Fruit fly (Drosophila melanogaster) whole organism, embryonic: ENCODE results near the gene Fkbp59.

Source experiments
- CG13775 ChIP-seq: fragments of 200-800 bp; sonication (Bioruptor generic); optimal IDR thresholded peaks from 3 replicates; lab custom pipeline; 2017; ENCODE audit warnings: missing biosample characterization, mild to moderate bottlenecking, missing genetic modification characterization
- CG14014 ChIP-seq: fragments of 200-800 bp; sonication (Bioruptor generic); IDR thresholded peaks from 2 replicates; pipeline ENCODE4 v1.3.6; 2022; ENCODE audit warnings: missing biosample characterization, missing genetic modification characterization
- CG9817 ChIP-seq: fragments of 200-800 bp; sonication (Bioruptor generic); optimal IDR thresholded peaks from 2 replicates; lab custom pipeline; 2018; ENCODE audit warnings: missing biosample characterization, mild to moderate bottlenecking, missing genetic modification characterization, moderate library complexity
- Dek ChIP-seq: fragments of 200-800 bp; sonication (Bioruptor generic); optimal IDR thresholded peaks from 3 replicates; lab custom pipeline; 2019; ENCODE audit warnings: missing biosample characterization, mild to moderate bottlenecking, missing genetic modification characterization, moderate library complexity
- Opbp ChIP-seq: fragments of 200-800 bp; sonication (Bioruptor generic); IDR thresholded peaks from 3 replicates; pipeline ENCODE4 v1.3.6; 2022; ENCODE audit warnings: missing biosample characterization, missing genetic modification characterization; ENCODE audit not compliant: partially characterized antibody
- pzg ChIP-seq: fragments of 200-800 bp; sonication (Bioruptor generic); optimal IDR thresholded peaks from 3 replicates; lab custom pipeline; 2018; ENCODE audit warnings: missing biosample characterization, mild to moderate bottlenecking, missing genetic modification characterization, moderate library complexity
- sd ChIP-seq: fragments of 200-800 bp; sonication (Bioruptor generic); optimal IDR thresholded peaks from 3 replicates; lab custom pipeline; 2018; ENCODE audit warnings: missing biosample characterization, mild to moderate bottlenecking, missing genetic modification characterization, moderate library complexity
- sug ChIP-seq: fragments of 200-800 bp; optimal IDR thresholded peaks from 2 replicates; lab custom pipeline; 2019; ENCODE audit warnings: missing biosample characterization, mild to moderate bottlenecking, missing genetic modification characterization, moderate library complexity
- tx ChIP-seq: fragments of 200-800 bp; sonication (Bioruptor generic); optimal IDR thresholded peaks from 2 replicates; lab custom pipeline; 2016; ENCODE audit warnings: missing biosample characterization, missing genetic modification characterization

DNA sequence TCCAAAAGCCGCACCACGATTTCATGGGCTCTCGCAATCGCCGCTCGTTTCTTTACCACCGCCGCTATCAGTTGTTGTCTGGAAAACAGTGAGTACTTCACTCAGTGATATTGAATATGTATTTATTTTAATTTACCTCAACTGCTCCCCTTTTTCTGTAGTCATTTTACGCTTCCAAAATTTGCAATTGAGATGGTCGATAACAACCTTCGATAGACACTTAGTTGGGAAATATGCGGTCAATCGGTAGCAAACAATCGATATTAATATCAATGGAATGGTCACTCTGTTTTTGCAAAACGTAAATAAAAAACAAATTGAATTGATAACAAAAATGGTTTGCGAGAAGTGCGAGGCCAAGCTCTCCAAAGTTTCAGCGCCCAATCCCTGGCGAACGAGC, 2.8 kb downstream of the Fkbp59 start, which contains the start of the genes CG34183 and CG4537:
- TF ChIP-seq pzg (GFP tag; lab: Kevin White, UChicago) = peak; percentile 86
- no peak for TF ChIP-seq sug (tag; lab: Kevin White, UChicago)
- TF ChIP-seq CG9817 = no peak
- no peak for TF ChIP-seq CG13775 (GFP tag; lab: Kevin White, UChicago)
- no peak for TF ChIP-seq Dek (tag; lab: Kevin White, UChicago)
- peak; percentile 82 for TF ChIP-seq sd (tag; lab: Kevin White, UChicago)
- peak; percentile 91 for TF ChIP-seq Opbp
- no peak for TF ChIP-seq tx (GFP tag; lab: Kevin White, UChicago)
- no peak for TF ChIP-seq CG14014 (GFP tag; lab: Robert Waterston, UW)
